Worm (Caenorhabditis elegans): ENCODE measurements around the gene F58B6.1.
A peak's percentile ranks its signal among the peaks of the same experiment; 100 is the strongest.

The F58B6.1 gene

DNA sequence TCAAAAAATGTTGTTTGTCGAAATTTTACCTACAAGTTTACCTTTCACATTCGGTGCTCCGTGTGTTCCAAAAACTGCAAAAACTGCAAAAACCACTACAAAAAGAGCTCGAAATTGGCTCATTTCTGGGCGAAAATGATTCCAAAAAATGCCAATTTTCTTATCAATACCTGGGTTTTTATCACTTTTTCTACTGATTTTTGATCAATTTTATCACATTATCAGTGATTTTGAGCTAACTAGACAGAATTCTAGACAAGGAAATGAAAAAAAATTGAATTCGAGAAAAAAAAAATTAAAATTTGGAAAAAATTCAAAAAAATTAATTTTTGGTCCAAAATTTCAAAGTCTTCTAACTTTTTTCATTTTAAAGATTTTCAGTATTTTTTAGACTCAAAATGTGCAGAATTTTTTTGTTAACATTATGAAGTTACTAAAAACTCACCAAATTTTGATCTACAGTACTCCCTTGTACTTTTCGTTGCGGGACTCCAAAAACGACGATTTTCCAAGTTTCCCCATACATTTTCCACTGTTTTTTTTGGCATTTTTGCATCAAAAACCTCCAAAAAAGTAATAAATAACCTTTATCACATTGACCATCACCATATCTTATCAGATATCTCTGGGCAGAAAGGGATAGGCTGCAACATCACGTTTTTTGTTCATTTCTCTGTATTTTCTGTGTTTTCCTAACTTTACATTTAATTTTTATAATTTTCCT is at the start of gene F58B6.1, which contains the start of gene acsd-1:
Gene F58B6.1 (minus strand): TSS at position 133 of the 724 bp plus-strand sequence.
Gene acsd-1 (plus strand): TSS at position 674 of the 724 bp plus-strand sequence.
- TF ChIP-seq W03F9.2 (tag; optimal IDR thresholded peaks at IDR 0.05) (no peak), dao-5 (tag; optimal IDR thresholded peaks at IDR 0.05) (no peak), him-1 (tag; optimal IDR thresholded peaks at IDR 0.05) (no peak)

DNA sequence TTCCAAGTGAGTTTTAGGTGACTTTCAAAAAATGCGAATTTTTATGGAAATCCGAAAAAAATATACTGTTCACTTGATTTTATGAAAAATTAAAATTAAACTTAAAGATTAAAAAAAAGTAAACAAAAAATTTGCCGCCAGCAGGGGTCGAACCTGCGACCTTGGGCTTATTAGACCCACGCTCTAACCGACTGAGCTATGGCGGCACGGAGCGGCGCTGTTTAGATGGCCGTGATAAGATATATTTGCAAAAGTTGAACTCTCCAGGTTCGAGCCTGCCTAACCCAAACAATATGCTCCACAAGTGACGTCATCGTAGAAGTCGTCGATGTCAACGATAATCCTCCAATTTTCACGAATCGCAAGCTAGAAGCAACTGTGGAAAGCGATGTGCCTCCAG is 48.9 kb upstream of the F58B6.1 start:
- TF ChIP-seq dao-5 (tag; optimal IDR thresholded peaks at IDR 0.05) (no peak), W03F9.2 (tag; optimal IDR thresholded peaks at IDR 0.05) (no peak)

DNA sequence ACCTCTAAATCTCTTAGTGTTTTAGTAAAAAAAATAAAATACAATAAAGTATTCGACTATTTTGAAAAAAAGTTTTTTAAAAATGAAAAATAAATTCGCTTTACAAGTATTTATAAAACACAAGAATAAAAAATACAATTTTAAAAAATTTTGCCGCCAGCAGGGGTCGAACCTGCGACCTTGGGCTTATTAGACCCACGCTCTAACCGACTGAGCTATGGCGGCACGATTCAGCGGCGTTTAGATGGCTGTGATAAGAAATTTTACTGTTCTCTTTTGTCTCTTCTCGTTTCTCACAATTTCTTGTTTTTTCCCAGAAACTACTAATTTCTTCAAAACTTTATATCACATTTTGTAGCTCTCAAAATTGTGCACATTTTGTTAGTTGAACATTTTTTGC is 47.5 kb upstream of the F58B6.1 start:
- no peak for TF ChIP-seq dao-5 (tag; optimal IDR thresholded peaks at IDR 0.05)
- TF ChIP-seq him-1 (tag; optimal IDR thresholded peaks at IDR 0.05) = no peak
- no peak for TF ChIP-seq W03F9.2 (tag; optimal IDR thresholded peaks at IDR 0.05)

DNA sequence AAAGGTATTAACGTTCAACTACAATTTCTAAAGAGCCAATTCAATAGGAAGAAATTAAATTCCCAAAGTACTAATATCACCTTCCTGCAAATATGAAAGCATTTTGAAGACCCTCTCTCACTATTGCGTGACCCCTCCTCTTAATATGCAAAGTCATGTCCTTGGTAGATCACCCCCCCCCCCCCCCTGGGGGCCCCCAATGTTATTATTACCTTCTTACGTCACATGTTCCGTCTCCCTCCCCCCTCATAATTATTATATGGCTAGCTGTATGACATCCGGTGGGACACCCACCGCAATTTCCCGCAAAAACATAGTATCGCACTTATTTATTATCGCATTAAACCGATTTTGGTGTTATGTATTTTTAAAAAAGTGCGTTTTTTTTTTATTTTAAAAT is 46.2 kb upstream of the F58B6.1 start:
- no peak for TF ChIP-seq dao-5 (tag; optimal IDR thresholded peaks at IDR 0.05)
- TF ChIP-seq him-1 (tag; optimal IDR thresholded peaks at IDR 0.05) = no peak
- no peak for TF ChIP-seq W03F9.2 (tag; optimal IDR thresholded peaks at IDR 0.05)

DNA sequence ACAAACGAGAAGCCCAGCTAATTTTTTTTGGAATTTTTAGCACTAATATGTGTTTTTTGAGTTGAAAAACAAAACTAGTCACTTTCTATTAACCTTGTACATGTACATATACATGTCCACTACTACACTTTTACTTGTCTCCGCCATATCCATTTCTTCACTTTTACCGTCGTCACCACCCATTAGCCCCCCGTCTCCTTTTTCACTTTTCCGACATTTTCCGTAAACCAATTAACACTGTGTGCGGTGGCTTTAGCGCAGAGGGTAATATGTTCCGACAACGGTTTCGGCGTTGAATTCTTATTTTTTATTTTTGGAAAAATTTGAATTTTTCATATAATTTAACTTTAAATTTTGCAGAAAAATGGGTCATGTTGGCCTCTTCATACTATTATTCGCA is 36.0 kb upstream of the F58B6.1 start, which contains the start of gene cdh-12:
Gene cdh-12 (plus strand): TSS at position 365 of the 400 bp plus-strand sequence.
- TF ChIP-seq him-1 (tag; optimal IDR thresholded peaks at IDR 0.05) = no peak
- TF ChIP-seq dao-5 (tag; optimal IDR thresholded peaks at IDR 0.05) = no peak
- TF ChIP-seq W03F9.2 (tag; optimal IDR thresholded peaks at IDR 0.05) = no peak

DNA sequence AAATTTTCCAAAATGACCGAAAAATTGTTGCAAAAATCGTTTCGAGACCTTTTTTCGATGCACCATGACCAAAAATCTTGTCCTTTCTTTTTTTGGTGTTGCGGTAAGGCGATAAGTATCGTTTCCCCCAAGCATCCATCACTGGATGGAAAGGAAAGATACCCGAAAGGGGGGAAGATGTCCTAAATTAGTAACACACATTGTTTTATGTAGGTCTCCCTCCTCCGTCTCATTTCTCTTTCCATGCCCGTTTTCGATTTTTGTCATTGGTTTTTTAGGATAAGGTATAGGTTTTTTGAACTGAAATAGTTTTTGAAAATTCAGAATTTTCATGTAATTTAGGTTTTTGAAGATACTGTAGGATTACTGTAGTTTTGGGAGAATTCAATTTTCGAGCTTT is 33.7 kb upstream of the F58B6.1 start:
- TF ChIP-seq W03F9.2 (tag; optimal IDR thresholded peaks at IDR 0.05) (no peak), dao-5 (tag; optimal IDR thresholded peaks at IDR 0.05) (no peak), him-1 (tag; optimal IDR thresholded peaks at IDR 0.05) (no peak)

DNA sequence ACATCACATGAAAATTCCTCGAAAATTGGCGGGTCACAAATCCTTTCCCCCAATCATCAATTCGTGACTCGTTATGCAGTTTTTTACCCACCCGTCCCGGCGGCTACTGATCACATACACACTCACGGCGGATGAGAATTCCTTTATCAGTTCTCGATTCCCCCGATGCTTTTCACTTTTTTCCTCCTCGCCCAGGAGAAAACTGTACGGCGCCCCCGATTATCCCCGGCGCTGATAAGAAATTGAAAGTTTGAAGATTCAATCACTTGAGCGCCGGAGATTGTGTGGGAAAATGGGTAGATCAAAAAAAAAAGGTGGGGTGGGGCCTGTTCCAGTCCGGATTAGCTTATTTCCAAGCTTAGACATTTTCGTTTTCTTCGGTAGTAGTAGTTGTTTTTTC is 32.1 kb upstream of the F58B6.1 start:
- TF ChIP-seq dao-5 (tag; optimal IDR thresholded peaks at IDR 0.05) (no peak), him-1 (tag; optimal IDR thresholded peaks at IDR 0.05) (no peak), W03F9.2 (tag; optimal IDR thresholded peaks at IDR 0.05) (no peak)

DNA sequence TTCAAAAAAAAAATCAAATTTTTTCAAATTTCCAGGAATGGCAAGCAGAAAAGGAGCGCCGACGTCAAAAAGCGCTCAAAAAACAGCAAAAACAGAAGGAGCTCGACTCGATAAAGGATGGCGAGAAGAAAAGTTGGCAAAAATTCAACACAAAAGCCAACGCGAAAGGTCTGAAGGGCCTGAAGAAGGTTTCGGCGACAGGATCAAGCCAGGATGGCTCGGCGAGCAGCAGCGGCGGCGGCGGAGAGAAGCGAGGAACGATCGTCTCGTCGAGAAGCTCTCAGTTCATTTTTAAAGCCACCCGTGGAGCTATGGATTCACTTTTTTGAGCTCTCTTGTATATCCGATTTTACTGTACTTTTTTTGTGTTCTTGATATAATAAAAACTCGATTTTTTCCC is 29.1 kb upstream of the F58B6.1 start:
- TF ChIP-seq him-1 (tag; optimal IDR thresholded peaks at IDR 0.05) (no peak), dao-5 (tag; optimal IDR thresholded peaks at IDR 0.05) (no peak), W03F9.2 (tag; optimal IDR thresholded peaks at IDR 0.05) (no peak)

DNA sequence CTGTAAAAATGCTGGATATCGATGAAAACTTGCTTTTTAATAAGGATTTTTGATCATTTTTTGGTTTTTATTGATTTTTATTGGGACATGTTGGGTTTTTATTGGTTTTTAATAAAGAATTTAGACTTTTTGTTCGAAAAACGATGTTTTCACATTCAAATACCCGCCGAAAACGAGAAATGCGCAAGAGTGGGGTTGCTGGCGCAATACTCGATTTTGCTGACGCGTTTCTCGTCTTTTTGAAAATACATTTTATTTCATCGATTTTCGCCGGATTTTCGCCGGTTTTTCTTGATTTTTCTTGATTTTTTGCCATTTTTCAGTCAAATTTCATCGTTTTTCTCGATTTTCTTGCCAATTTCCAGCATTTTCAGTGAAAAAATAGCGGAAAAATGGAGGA is 27.1 kb upstream of the F58B6.1 start, which contains the start of gene smr-1:
Gene smr-1 (plus strand): TSS at position 375 of the 400 bp plus-strand sequence.
- TF ChIP-seq W03F9.2 (tag; optimal IDR thresholded peaks at IDR 0.05) (peak; percentile 91), dao-5 (tag; optimal IDR thresholded peaks at IDR 0.05) (no peak), him-1 (tag; optimal IDR thresholded peaks at IDR 0.05) (peak; percentile 77)

DNA sequence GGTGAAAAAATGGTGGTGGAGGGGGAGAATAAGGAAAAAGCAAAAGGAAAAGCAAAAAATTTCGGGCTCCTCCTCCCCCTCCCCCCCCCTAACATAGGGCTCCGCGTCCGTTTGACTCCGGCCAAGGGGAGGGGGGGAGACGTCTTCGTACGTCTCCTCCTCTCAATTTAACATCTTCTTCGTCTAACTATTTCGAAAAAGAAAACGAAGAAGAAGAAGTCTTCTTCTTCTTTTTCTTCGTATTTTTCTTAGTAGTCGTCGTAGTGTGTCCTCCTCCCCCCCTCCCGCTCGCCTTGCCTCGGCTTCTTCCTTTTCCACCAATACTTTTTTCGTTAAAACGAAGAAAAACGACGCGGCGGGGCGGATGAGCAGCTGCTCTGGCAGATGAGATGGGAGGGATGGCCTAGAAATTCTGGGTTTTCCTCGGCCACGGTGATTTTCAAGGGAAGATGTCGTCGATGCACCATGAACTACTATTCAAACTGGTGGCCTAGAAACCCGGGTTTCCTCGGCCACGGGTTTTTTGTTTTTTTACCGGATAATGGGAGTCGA is 21.2 kb upstream of the F58B6.1 start:
- TF ChIP-seq dao-5 (tag; optimal IDR thresholded peaks at IDR 0.05) (no peak), W03F9.2 (tag; optimal IDR thresholded peaks at IDR 0.05) (no peak), him-1 (tag; optimal IDR thresholded peaks at IDR 0.05) (no peak)

DNA sequence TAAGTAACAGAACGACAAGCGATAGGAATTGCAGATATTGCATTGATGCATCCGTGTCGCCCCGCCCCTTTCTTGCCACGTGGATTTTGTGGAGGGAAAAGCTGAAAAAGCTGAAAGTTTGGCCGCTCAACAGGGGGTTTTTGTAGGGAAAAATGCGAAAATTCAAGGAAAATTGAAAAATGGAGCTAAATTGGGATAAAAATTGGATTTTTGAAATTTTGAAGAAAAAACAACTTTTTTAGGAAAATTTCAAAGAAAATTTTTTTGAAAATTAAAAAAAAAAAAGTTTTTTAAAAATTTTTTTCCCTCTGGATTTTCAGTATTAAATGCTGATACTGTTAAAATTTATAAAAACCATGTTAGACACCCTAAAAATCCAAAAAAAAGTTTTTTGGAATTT is 20.2 kb upstream of the F58B6.1 start, which contains the start of gene lgc-46:
Gene lgc-46 (minus strand): TSS at position 101 of the 400 bp plus-strand sequence.
- no peak for TF ChIP-seq him-1 (tag; optimal IDR thresholded peaks at IDR 0.05)
- TF ChIP-seq dao-5 (tag; optimal IDR thresholded peaks at IDR 0.05) = no peak
- TF ChIP-seq W03F9.2 (tag; optimal IDR thresholded peaks at IDR 0.05) = no peak

DNA sequence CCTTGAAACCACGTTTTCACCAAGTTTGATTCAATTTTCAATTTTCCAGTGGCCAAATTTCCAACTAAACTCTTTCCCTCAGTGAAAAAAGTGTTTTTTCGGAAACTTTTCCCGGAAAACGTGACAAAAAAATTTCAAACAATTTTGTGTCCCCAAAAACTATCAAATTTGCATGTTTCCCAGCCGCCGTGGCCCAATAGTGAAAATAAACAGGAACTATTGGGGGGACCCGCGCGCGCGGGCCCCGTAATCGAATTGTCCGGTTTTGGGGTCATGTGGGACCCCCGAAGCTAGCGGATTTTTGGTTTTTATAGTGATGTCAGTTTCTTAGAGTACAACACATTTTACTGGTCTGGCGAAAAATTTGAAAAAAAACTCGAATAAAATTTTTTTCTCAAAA is 15.8 kb upstream of the F58B6.1 start:
- no peak for TF ChIP-seq dao-5 (tag; optimal IDR thresholded peaks at IDR 0.05)
- no peak for TF ChIP-seq W03F9.2 (tag; optimal IDR thresholded peaks at IDR 0.05)
- no peak for TF ChIP-seq him-1 (tag; optimal IDR thresholded peaks at IDR 0.05)

DNA sequence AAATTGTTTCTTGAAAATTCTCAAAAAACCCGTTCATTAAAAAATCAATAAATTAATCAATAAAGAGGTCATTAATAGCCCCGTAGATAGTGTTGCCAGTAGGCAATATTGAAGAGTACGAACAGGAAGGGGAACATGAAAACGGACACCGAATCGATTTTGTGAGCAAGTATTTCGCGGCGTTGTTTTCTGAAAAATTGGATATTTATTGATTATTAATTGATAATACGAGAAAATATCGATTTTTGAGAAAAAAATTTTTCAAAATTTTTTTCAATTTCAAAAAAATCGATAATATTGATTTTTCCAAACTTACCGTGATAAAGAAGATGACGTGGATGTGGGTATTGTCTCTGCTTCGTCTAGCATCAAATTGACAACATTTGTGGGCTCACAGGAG is 9.8 kb upstream of the F58B6.1 start:
- TF ChIP-seq him-1 (tag; optimal IDR thresholded peaks at IDR 0.05) (no peak), dao-5 (tag; optimal IDR thresholded peaks at IDR 0.05) (no peak), W03F9.2 (tag; optimal IDR thresholded peaks at IDR 0.05) (no peak)

DNA sequence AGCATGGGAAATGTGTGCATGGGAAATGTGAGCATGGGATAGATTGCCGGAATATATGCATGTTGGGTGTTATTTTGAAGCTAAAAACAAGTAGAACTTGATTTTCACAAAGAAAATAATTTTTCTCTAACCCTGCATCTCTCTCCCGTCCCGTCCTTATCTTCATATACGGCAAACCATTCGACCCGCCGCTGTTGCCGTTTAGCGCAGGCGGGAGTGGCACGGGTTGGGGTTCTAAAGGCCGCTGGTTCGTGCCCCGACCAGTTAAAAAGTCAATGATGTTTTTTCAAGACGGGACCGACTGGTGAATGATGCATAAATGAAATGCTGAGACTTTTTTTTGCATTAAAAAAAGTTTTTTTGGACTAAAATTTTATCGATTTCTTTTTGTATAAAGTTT is 6.5 kb upstream of the F58B6.1 start:
- TF ChIP-seq W03F9.2 (tag; optimal IDR thresholded peaks at IDR 0.05) (no peak), him-1 (tag; optimal IDR thresholded peaks at IDR 0.05) (no peak), dao-5 (tag; optimal IDR thresholded peaks at IDR 0.05) (no peak)
